Fruit fly (Drosophila melanogaster): ENCODE data around the gene Elys.
A peak's percentile ranks its signal among the peaks of the same experiment; 100 is the strongest.

Elys gene

DNA sequence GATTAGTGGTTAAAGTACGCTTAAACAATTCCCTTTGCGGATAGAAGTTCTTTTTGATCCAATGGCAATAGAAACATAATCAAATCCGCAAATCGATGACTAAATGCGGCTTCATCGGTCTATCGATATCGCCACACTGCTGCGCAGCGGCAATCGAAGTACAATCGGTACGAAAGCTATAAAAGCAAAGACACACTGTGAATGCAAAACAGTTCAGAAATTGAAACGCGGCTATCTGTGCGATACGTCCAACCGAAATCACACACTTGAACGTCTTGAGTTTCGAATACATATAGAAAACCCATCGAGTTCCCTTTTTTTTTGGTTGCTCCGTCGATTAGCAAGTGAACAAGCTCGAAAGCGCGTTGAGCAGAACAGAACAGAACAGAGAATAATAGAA, 47.1 kb upstream of the Elys start, which contains the start of gene CG14207 (continued):
- TF ChIP-seq CG3281 (GFP tag; optimal IDR thresholded peaks at IDR 0.05) (no peak), tll (GFP tag; optimal IDR thresholded peaks at IDR 0.05) (no peak), Meics (GFP tag; optimal IDR thresholded peaks at IDR 0.05) (peak; percentile 8), row (GFP tag; IDR thresholded peaks at IDR 0.05) (peak; percentile 13; the same call in 1 of the 3 replicates), HHEX (GFP tag; optimal IDR thresholded peaks at IDR 0.05) (peak; percentile 44), CG13624 (GFP tag; optimal IDR thresholded peaks at IDR 0.05) (peak; percentile 56), NFAT (GFP tag; IDR thresholded peaks at IDR 0.05) (peak; percentile 23; the same call in 1 of the 2 replicates), chn (GFP tag; optimal IDR thresholded peaks at IDR 0.05) (no peak), stwl (tag; optimal IDR thresholded peaks at IDR 0.05) (peak; percentile 73), fd102C (GFP tag; optimal IDR thresholded peaks at IDR 0.05) (no peak), Dref (GFP tag; IDR thresholded peaks at IDR 0.05) (peak; percentile 87), seq (GFP tag; IDR thresholded peaks at IDR 0.05) (no peak), knrl (GFP tag; IDR thresholded peaks at IDR 0.05; ENCODE audit: partially characterized antibody) (peak; percentile 47; the same call in 1 of the 3 replicates), pzg (GFP tag; optimal IDR thresholded peaks at IDR 0.05) (peak; percentile 51), HmgZ (tag; optimal IDR thresholded peaks at IDR 0.05) (peak; percentile 62), Bgb (GFP tag; IDR thresholded peaks at IDR 0.05; ENCODE audit: partially characterized antibody) (peak; percentile 78), gt (GFP tag; IDR thresholded peaks at IDR 0.05) (no peak), CG17361 (GFP tag; IDR thresholded peaks at IDR 0.05) (0 out of 3 replicates have a peak, but pooled peaks have one; percentile 19), HLH54F (GFP tag; optimal IDR thresholded peaks at IDR 0.05) (no peak), CG1603 (tag; optimal IDR thresholded peaks at IDR 0.05) (peak; percentile 20), sr (GFP tag; IDR thresholded peaks at IDR 0.05) (0 out of 3 replicates have a peak, but pooled peaks have one; percentile 12), Kr (GFP tag; optimal IDR thresholded peaks at IDR 0.05) (no peak), CG5180 (GFP tag; optimal IDR thresholded peaks at IDR 0.05) (peak; percentile 12), sqz (GFP tag; optimal IDR thresholded peaks at IDR 0.05) (peak; percentile 22), D19A (tag; optimal IDR thresholded peaks at IDR 0.05) (peak; percentile 20), CG6791 (GFP tag; IDR thresholded peaks at IDR 0.05; ENCODE audit: partially characterized antibody) (peak; percentile 82), Pdp1 (GFP tag; optimal IDR thresholded peaks at IDR 0.05) (peak in 1 of 2 experiments; percentile 6), CG4328 (GFP tag; optimal IDR thresholded peaks at IDR 0.05) (no peak), unc-4 (GFP tag; IDR thresholded peaks at IDR 0.05; ENCODE audit: partially characterized antibody) (peak; percentile 67), sd (tag; optimal IDR thresholded peaks at IDR 0.05) (peak; percentile 4), dm (GFP tag; optimal IDR thresholded peaks at IDR 0.05) (peak; percentile 15), abd-A (tag; optimal IDR thresholded peaks at IDR 0.05) (peak; percentile 39), ato (GFP tag; IDR thresholded peaks at IDR 0.05; ENCODE audit: partially characterized antibody) (peak; percentile 82), scrt (GFP tag; optimal IDR thresholded peaks at IDR 0.05) (peak; percentile 37), CG4707 (GFP tag; optimal IDR thresholded peaks at IDR 0.05) (no peak), CG18011 (GFP tag; optimal IDR thresholded peaks at IDR 0.05) (no peak), mirr (GFP tag; optimal IDR thresholded peaks at IDR 0.05) (peak; percentile 8), CG17186 (GFP tag; optimal IDR thresholded peaks at IDR 0.05) (peak; percentile 23), chinmo (GFP tag; IDR thresholded peaks at IDR 0.05; ENCODE audit: partially characterized antibody) (peak; percentile 84; the same call in 2 of the 4 replicates), CG34224 (GFP tag; IDR thresholded peaks at IDR 0.05; ENCODE audit: partially characterized antibody) (peak; percentile 73), CG11504 (tag; optimal IDR thresholded peaks at IDR 0.05) (peak; percentile 31), MTF-1 (GFP tag; optimal IDR thresholded peaks at IDR 0.05; ENCODE audit: borderline replicate concordance) (peak; percentile 9), pita (GFP tag; optimal IDR thresholded peaks at IDR 0.05) (no peak), CG30403 (GFP tag; optimal IDR thresholded peaks at IDR 0.05) (no peak), CG15011 (GFP tag; optimal IDR thresholded peaks at IDR 0.05) (no peak), pho (GFP tag; optimal IDR thresholded peaks at IDR 0.05) (no peak), mld (GFP tag; IDR thresholded peaks at IDR 0.05; ENCODE audit: partially characterized antibody) (peak; percentile 80), PHDP (tag; optimal IDR thresholded peaks at IDR 0.05) (peak; percentile 1)

Measured in whole organism, embryonic.